Worm (Caenorhabditis elegans): ENCODE results near the gene rfs-1.

DNA sequence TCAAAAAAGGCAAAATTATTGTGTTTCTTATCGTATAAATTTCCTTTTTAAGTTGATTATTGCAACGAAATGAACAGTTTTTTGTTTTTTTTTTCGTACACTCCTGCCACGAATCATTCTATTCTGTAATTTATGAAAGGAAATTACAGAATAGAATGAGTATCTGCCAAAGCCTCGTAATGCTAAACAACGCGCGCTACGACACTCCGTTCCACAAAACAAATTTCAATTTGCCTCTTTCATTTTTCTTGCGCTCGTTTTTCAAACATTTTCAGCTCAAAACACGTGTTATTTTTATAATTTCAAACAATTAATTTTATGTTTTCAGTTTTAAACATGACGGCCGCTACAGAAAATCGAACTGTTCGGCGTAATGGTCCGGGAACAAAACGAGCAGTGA lies 1.5 kb upstream of the rfs-1 start, which contains the start of gene mob-4:
- TF ChIP-seq lin-11 (tag; optimal IDR thresholded peaks at IDR 0.05) (no peak), ceh-45 (GFP tag; IDR thresholded peaks at IDR 0.05) (no peak), elt-2 (tag; optimal IDR thresholded peaks at IDR 0.05) (no peak), ama-1 (optimal IDR thresholded peaks at IDR 0.05) (no peak), nhr-232 (tag; optimal IDR thresholded peaks at IDR 0.05) (no peak), hlh-30 (tag; optimal IDR thresholded peaks at IDR 0.05; ENCODE audit: insufficient read depth) (no peak), nfya-1 (tag; optimal IDR thresholded peaks at IDR 0.05) (no peak), odd-2 (tag; optimal IDR thresholded peaks at IDR 0.05) (no peak), ceh-18 (tag; optimal IDR thresholded peaks at IDR 0.05) (no peak), ets-4 (tag; optimal IDR thresholded peaks at IDR 0.05) (no peak)

All from whole organism, late embryonic.